Worm (Caenorhabditis elegans) whole organism, early embryonic: ENCODE measurements around the gene K01A6.5.

Source experiments
- B0310.2 ChIP-seq: sonication (generic microtip); optimal IDR thresholded peaks from 2 replicates; lab custom pipeline; 2016; ENCODE audit warnings: mild to moderate bottlenecking, missing genetic modification characterization, missing compliant biosample characterization
- F13C5.2 ChIP-seq: sonication (generic microtip); optimal IDR thresholded peaks from 2 replicates; lab custom pipeline; 2017; ENCODE audit warnings: mild to moderate bottlenecking, missing genetic modification characterization, inconsistent platforms, missing compliant biosample characterization
- ama-1 ChIP-seq: fragments of 150-350 bp; optimal IDR thresholded peaks from 2 replicates; lab custom pipeline; 2014
- ceh-36 ChIP-seq: sonication (generic microtip); optimal IDR thresholded peaks from 2 replicates; lab custom pipeline; 2016; ENCODE audit warnings: missing genetic modification characterization, inconsistent platforms, missing compliant biosample characterization
- ets-7 ChIP-seq: sonication (generic microtip); optimal IDR thresholded peaks from 2 replicates; lab custom pipeline; 2016; ENCODE audit warnings: missing genotype, missing genetic modification characterization, missing compliant biosample characterization
- hmg-4 ChIP-seq: fragments of 200-800 bp; sonication (Bioruptor generic); optimal IDR thresholded peaks from 2 replicates; lab custom pipeline; 2018; ENCODE audit warnings: mild to moderate bottlenecking, missing genetic modification characterization, missing compliant biosample characterization
- hnd-1 ChIP-seq: sonication (generic microtip); optimal IDR thresholded peaks from 2 replicates; lab custom pipeline; 2016; ENCODE audit warnings: missing genetic modification characterization, missing compliant biosample characterization
- scrt-1 ChIP-seq: fragments of 200-800 bp; sonication (Bioruptor generic); IDR thresholded peaks from 2 replicates; pipeline ENCODE4 v1.3.6; 2022; ENCODE audit warnings: missing genetic modification characterization, missing compliant biosample characterization
- tbx-11 ChIP-seq: fragments of 200-800 bp; sonication (Bioruptor generic); IDR thresholded peaks from 2 replicates; pipeline ENCODE4 v1.3.6; 2022; ENCODE audit warnings: missing genetic modification characterization, missing compliant biosample characterization
- tra-4 ChIP-seq: sonication (generic microtip); optimal IDR thresholded peaks from 2 replicates; lab custom pipeline; 2017; ENCODE audit warnings: missing genetic modification characterization, missing compliant biosample characterization

DNA sequence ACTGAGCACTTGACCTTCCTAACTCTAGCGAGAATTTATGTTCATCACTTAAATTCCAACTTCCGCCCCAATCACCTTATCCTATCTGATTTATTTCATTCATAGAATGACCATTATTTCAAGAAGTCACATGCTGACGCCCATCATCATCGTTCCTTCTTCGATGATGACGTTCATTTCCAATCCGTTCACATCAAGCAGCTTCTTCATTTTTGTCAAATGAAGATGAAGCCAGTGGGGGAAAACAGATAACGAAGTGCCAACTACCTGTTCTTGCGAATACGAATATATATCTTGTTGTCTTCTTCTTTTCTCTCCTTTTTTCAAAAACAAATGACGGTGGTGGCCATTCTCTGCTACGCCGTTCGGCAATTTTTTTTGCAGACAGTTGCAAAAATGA lies 40.6 kb upstream of the K01A6.5 start:
- TF ChIP-seq ama-1 = no peak
- TF ChIP-seq F13C5.2 (tag; lab: Kevin White, UChicago) = no peak
- no peak for TF ChIP-seq ceh-36 (tag; lab: Kevin White, UChicago)
- no peak for TF ChIP-seq hmg-4 (GFP tag; lab: Kevin White, UChicago)
- TF ChIP-seq ets-7 = no peak
- no peak for TF ChIP-seq B0310.2 (tag; lab: Kevin White, UChicago)
- TF ChIP-seq tbx-11 (GFP tag; lab: Robert Waterston, UW) = no peak
- no peak for TF ChIP-seq tra-4 (tag; lab: Kevin White, UChicago)
- no peak for TF ChIP-seq hnd-1 (tag; lab: Kevin White, UChicago)
- TF ChIP-seq scrt-1 (GFP tag; lab: Robert Waterston, UW) = no peak
